Worm (Caenorhabditis elegans): ENCODE measurements around the gene mif-1.

DNA sequence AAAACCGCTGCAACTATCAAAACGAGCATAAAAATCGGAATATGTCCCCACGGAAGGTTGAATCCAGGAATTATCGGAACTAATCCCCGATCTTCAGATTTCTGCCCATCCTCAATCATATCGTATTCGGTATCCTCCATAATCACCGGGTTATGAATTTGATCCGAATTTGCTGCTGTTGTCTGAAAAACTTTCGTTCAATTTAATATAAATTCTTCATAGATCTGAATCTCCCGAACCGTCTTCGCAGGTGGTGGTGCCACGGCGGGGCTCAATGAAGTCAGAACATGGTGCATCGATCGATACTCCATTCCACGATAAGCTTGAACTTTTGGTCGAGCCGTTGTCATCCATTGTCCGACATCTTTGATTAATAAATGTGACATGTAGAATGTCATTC lies 8.9 kb downstream of the mif-1 start:
- TF ChIP-seq dao-5 (tag; optimal IDR thresholded peaks at IDR 0.05) (no peak), him-1 (tag; optimal IDR thresholded peaks at IDR 0.05) (no peak), W03F9.2 (tag; optimal IDR thresholded peaks at IDR 0.05) (no peak)
